Worm (Caenorhabditis elegans) whole organism, L2 larva: Measurements from ENCODE around the gene srt-56.

Experiments
- R02D3.7 ChIP-seq: fragments of 150-350 bp; optimal IDR thresholded peaks from 2 replicates; lab custom pipeline; 2014; ENCODE audit warnings: missing biosample characterization, missing genetic modification characterization
- ama-1 ChIP-seq: fragments of 150-350 bp; optimal IDR thresholded peaks from 2 replicates; lab custom pipeline; 2018; ENCODE audit warnings: inconsistent platforms
- ceh-16 ChIP-seq: fragments of 150-350 bp; optimal IDR thresholded peaks from 2 replicates; lab custom pipeline; 2014; ENCODE audit warnings: missing biosample characterization, missing genetic modification characterization
- crh-2 ChIP-seq: sonication (generic microtip); optimal IDR thresholded peaks from 2 replicates; lab custom pipeline; 2017; ENCODE audit warnings: missing biosample characterization, missing genetic modification characterization
- elt-3 ChIP-seq: sonication (generic microtip); optimal IDR thresholded peaks from 2 replicates; lab custom pipeline; 2017; ENCODE audit warnings: missing biosample characterization, missing genetic modification characterization
- fos-1 ChIP-seq: fragments of 150-350 bp; optimal IDR thresholded peaks from 2 replicates; lab custom pipeline; 2014; ENCODE audit warnings: missing biosample characterization, missing genetic modification characterization
- lin-11 ChIP-seq: fragments of 150-350 bp; sonication (generic microtip); optimal IDR thresholded peaks from 2 replicates; lab custom pipeline; 2014; ENCODE audit warnings: missing biosample characterization, missing genetic modification characterization, inconsistent platforms, mixed read lengths
- lsy-2 ChIP-seq, 2 experiments: fragments of 150-350 bp in 1 of 2; sonication (generic microtip) in 1 of 2; optimal IDR thresholded peaks; 2 replicates each; lab custom pipeline; 2014 to 2017; ENCODE audit warnings: missing biosample characterization in 2 of 2, missing genetic modification characterization in 2 of 2
- nhr-25 ChIP-seq: fragments of 150-350 bp; sonication (generic microtip); optimal IDR thresholded peaks from 3 replicates; lab custom pipeline; 2014; ENCODE audit warnings: missing biosample characterization, missing genetic modification characterization
- skn-1 ChIP-seq: sonication (generic microtip); optimal IDR thresholded peaks from 2 replicates; lab custom pipeline; 2017; ENCODE audit warnings: missing biosample characterization, missing genetic modification characterization

- TF ChIP-seq lsy-2 (tag; optimal IDR thresholded peaks at IDR 0.05; lab: Kevin White, UChicago) (no peak), ama-1 (lab: Kevin White, UChicago) (no peak), ceh-16 (tag; lab: Kevin White, UChicago) (no peak), elt-3 (tag; lab: Kevin White, UChicago) (no peak), fos-1 (tag; lab: Kevin White, UChicago) (peak; percentile 28), lin-11 (tag; lab: Kevin White, UChicago) (no peak), skn-1 (tag; lab: Kevin White, UChicago) (no peak), crh-2 (no peak), R02D3.7 (no peak), nhr-25 (tag; lab: Kevin White, UChicago) (no peak)
Measured at ce11 chrV:3118167-3118566, 3.5 kb downstream of the srt-56 start, which contains the start of gene clec-210.
